Worm (Caenorhabditis elegans): ENCODE data around the gene sre-38.

- TF ChIP-seq W03F9.2 (tag; optimal IDR thresholded peaks at IDR 0.05): no peak
- TF ChIP-seq him-1 (tag; optimal IDR thresholded peaks at IDR 0.05): no peak
Observed at ce11 chrII:12488810-12489209, 31.4 kb downstream of the sre-38 start.
